Worm (Caenorhabditis elegans): ENCODE results near the gene clec-122.

Gene clec-122

DNA sequence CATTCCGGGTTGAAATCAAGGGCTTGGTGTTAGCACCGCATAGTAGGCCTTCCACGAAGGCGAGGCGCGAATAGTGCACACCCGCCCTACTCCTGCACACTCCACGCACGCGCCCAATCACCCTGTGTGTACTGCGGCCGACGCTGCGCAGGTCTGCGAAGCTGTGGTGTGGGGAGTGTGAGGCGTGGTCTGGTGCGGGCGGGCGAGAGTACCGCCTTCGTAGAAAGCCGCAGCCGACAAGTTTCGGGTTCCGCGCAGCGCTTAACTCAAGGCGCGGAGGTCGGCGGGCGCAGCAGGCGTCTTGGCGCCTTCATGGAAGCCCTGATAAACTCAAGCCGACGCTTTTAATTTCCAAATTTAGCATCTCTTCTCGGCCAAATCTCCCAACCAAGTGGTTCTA lies 2.2 kb downstream of the clec-122 start:
- TF ChIP-seq nhr-12 (tag; optimal IDR thresholded peaks at IDR 0.05) (no peak), ceh-16 (tag; optimal IDR thresholded peaks at IDR 0.05) (no peak), pqm-1 (tag; optimal IDR thresholded peaks at IDR 0.05) (no peak), fkh-2 (tag; optimal IDR thresholded peaks at IDR 0.05) (no peak), tbx-2 (tag; optimal IDR thresholded peaks at IDR 0.05) (no peak), nhr-43 (tag; optimal IDR thresholded peaks at IDR 0.05; ENCODE audit: poor library complexity, severe bottlenecking) (no peak)

DNA sequence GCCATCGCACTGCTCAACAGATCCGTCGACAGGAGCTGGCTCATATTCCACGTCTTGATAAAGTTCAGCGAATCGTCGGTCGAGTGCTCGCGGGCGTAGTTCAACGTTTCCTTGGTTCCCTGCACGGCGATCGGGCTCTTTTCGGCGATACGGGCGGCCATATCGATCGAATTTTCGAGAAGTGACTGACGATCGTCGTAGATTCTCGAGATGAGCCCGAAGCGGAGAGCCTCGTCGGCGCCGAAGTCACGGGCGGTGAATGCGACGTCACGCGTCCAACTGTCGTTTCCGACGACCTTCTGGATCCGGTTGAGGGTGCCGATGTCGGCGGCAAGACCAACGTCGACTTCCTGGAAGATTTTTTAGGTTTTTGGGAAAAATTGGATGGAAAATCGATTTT lies 3.7 kb downstream of the clec-122 start:
- no peak for TF ChIP-seq daf-12 (tag; optimal IDR thresholded peaks at IDR 0.05)
- no peak for TF ChIP-seq ceh-28 (tag; optimal IDR thresholded peaks at IDR 0.05)
- TF ChIP-seq lin-15B (tag; optimal IDR thresholded peaks at IDR 0.05): no peak
- TF ChIP-seq nhr-25 (tag; optimal IDR thresholded peaks at IDR 0.05): no peak
- no peak for TF ChIP-seq nhr-77 (tag; optimal IDR thresholded peaks at IDR 0.05)
- no peak for TF ChIP-seq nfya-1 (tag; optimal IDR thresholded peaks at IDR 0.05; ENCODE audit: insufficient read depth)
- TF ChIP-seq ama-1 (optimal IDR thresholded peaks at IDR 0.05): no peak
- no peak for TF ChIP-seq eor-1 (tag; optimal IDR thresholded peaks at IDR 0.05)
- no peak for TF ChIP-seq pha-4 (tag; optimal IDR thresholded peaks at IDR 0.05)
- no peak for TF ChIP-seq skn-1 (tag; optimal IDR thresholded peaks at IDR 0.05)
- TF ChIP-seq sea-2 (GFP tag; optimal IDR thresholded peaks at IDR 0.05): no peak
- TF ChIP-seq lin-39 (tag; optimal IDR thresholded peaks at IDR 0.05): no peak

DNA sequence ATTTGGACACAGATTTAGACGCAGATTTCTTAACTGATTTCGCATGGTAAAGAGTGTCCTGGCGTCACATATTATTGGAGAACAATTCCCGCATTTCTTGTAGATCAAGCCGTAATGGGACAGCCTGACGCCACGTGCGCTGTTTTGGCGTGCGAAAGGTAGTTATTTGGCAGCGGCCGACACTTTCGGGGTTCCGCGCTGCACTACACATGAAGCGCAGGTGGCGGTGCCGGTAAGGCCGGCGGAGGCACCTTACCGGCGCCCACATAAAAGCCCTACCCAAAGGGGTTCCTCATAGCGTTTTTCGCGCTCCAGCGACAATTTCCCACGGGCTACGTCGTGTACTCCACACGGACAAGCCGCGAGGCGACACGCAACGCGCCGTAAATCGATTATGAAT lies 4.2 kb downstream of the clec-122 start:
- TF ChIP-seq R02D3.7 (tag; optimal IDR thresholded peaks at IDR 0.05): no peak
- no peak for TF ChIP-seq egl-5 (tag; optimal IDR thresholded peaks at IDR 0.05)
- no peak for TF ChIP-seq nfya-1 (tag; optimal IDR thresholded peaks at IDR 0.05; ENCODE audit: insufficient read depth)
- TF ChIP-seq nhr-67 (tag; optimal IDR thresholded peaks at IDR 0.05): no peak
- no peak for TF ChIP-seq elt-1 (tag; optimal IDR thresholded peaks at IDR 0.05)
- TF ChIP-seq nhr-12 (tag; optimal IDR thresholded peaks at IDR 0.05): no peak
- TF ChIP-seq fkh-10 (GFP tag; optimal IDR thresholded peaks at IDR 0.05): no peak
- no peak for TF ChIP-seq nhr-77 (tag; optimal IDR thresholded peaks at IDR 0.05)
- no peak for TF ChIP-seq pqm-1 (tag; optimal IDR thresholded peaks at IDR 0.05)
- TF ChIP-seq nhr-76 (tag; optimal IDR thresholded peaks at IDR 0.05): no peak
- TF ChIP-seq skn-1 (tag; optimal IDR thresholded peaks at IDR 0.05): no peak
- TF ChIP-seq mml-1 (tag; optimal IDR thresholded peaks at IDR 0.05): no peak
- no peak for TF ChIP-seq nhr-28 (tag; optimal IDR thresholded peaks at IDR 0.05)
- TF ChIP-seq eor-1 (tag; optimal IDR thresholded peaks at IDR 0.05): no peak
- no peak for TF ChIP-seq aly-2 (tag; optimal IDR thresholded peaks at IDR 0.05)
- no peak for TF ChIP-seq sea-2 (GFP tag; optimal IDR thresholded peaks at IDR 0.05)
- TF ChIP-seq hmg-11 (tag; optimal IDR thresholded peaks at IDR 0.05): no peak
- TF ChIP-seq pha-4 (tag; optimal IDR thresholded peaks at IDR 0.05): no peak

DNA sequence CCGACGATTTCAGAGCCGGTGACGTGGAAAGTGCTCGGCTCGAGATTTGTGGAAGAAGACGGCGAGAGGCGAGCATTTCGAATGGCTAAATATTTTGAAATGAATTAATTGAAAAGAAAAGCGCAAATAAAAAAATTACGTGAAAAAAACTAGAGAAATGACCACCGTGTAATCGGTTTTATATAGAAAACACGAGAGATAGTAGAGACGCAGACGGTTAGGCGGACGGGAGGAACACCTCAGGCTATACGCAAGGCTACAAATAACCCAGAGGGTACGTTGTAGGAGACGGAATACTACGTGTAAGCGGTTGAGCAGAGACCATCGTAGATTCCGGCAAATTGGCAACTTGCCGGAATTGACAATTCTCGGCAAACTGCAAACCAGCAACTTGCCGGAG lies 5.3 kb downstream of the clec-122 start, which contains the start of gene Y25C1A.13:
Gene Y25C1A.13, minus strand, starts transcription at position 101 of the 400 bp plus-strand sequence.
- TF ChIP-seq elt-2 (tag; optimal IDR thresholded peaks at IDR 0.05) (peak; percentile 1), fkh-2 (tag; optimal IDR thresholded peaks at IDR 0.05) (no peak), tbx-2 (tag; optimal IDR thresholded peaks at IDR 0.05) (no peak)

DNA sequence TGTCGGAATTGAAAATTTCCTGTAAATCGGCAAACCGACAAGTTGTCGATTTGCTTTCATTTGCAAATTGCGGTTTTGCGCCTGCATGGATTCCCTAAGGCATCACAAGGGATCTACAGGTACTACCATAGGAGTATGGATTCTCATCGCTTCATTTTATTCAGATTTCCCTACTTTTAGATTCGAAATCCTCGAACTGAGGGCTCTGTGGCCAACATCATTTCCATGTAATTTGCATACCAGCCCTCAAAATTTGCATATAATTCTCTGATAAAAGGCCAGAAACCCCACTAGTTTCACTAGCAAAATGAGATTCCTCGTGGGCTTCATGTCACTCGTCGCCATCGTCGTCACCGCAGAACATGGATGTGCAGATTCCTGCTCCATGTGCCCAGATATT lies 6.4 kb downstream of the clec-122 start, which contains the start of gene Y25C1A.2:
Gene Y25C1A.2, plus strand, starts transcription at position 301 of the 400 bp plus-strand sequence.
- TF ChIP-seq skn-1 (tag; optimal IDR thresholded peaks at IDR 0.05) (no peak), pha-4 (tag; optimal IDR thresholded peaks at IDR 0.05) (no peak), nhr-23 (tag; optimal IDR thresholded peaks at IDR 0.05) (no peak), nhr-237 (tag; optimal IDR thresholded peaks at IDR 0.05) (no peak), elt-3 (tag; optimal IDR thresholded peaks at IDR 0.05) (no peak), sea-2 (GFP tag; optimal IDR thresholded peaks at IDR 0.05) (no peak), unc-39 (tag; optimal IDR thresholded peaks at IDR 0.05) (no peak), ztf-11 (tag; optimal IDR thresholded peaks at IDR 0.05) (no peak), R02D3.7 (tag; optimal IDR thresholded peaks at IDR 0.05) (no peak), elt-2 (tag; optimal IDR thresholded peaks at IDR 0.05) (no peak), fkh-10 (GFP tag; optimal IDR thresholded peaks at IDR 0.05) (no peak), nhr-43 (tag; optimal IDR thresholded peaks at IDR 0.05; ENCODE audit: poor library complexity, severe bottlenecking) (no peak)
